Fruit fly (Drosophila melanogaster) whole organism, embryonic: ENCODE data around the gene asun.

Experiments used
- Bteb2 ChIP-seq: fragments of 200-800 bp; sonication (Bioruptor generic); optimal IDR thresholded peaks from 2 replicates; lab custom pipeline; 2016; ENCODE audit warnings: missing biosample characterization, missing genetic modification characterization
- CG10209 ChIP-seq: fragments of 200-800 bp; sonication (Bioruptor generic); optimal IDR thresholded peaks from 3 replicates; lab custom pipeline; 2017; ENCODE audit warnings: missing biosample characterization, mild to moderate bottlenecking, missing genetic modification characterization, missing genetic modification reagents
- CG10543 ChIP-seq: fragments of 200-800 bp; sonication (Bioruptor generic); optimal IDR thresholded peaks from 3 replicates; lab custom pipeline; 2017; ENCODE audit warnings: missing biosample characterization, mild to moderate bottlenecking, missing genetic modification characterization, moderate library complexity
- CG1233 ChIP-seq: fragments of 200-800 bp; sonication (Bioruptor generic); optimal IDR thresholded peaks from 4 replicates; lab custom pipeline; 2018; ENCODE audit warnings: missing biosample characterization, mild to moderate bottlenecking, missing genetic modification characterization
- CG14667 ChIP-seq: fragments of 200-800 bp; sonication (Bioruptor generic); IDR thresholded peaks from 2 replicates; pipeline ENCODE4 v1.3.6; 2022; ENCODE audit warnings: missing biosample characterization, missing genetic modification characterization
- CG15269 ChIP-seq: fragments of 200-800 bp; sonication (Bioruptor generic); optimal IDR thresholded peaks from 2 replicates; lab custom pipeline; 2018; ENCODE audit warnings: missing biosample characterization, mild to moderate bottlenecking, missing genetic modification characterization, moderate library complexity
- CG15479 ChIP-seq: fragments of 200-800 bp; sonication (Bioruptor generic); optimal IDR thresholded peaks from 3 replicates; lab custom pipeline; 2019; ENCODE audit warnings: missing biosample characterization, mild to moderate bottlenecking, missing genetic modification characterization, moderate library complexity
- CG1602 ChIP-seq: fragments of 200-800 bp; sonication (Bioruptor generic); optimal IDR thresholded peaks from 3 replicates; lab custom pipeline; 2016; ENCODE audit warnings: missing biosample characterization, missing genetic modification characterization
- CG17802 ChIP-seq: fragments of 200-800 bp; sonication (Bioruptor generic); optimal IDR thresholded peaks from 2 replicates; lab custom pipeline; 2018; ENCODE audit warnings: missing biosample characterization, mild to moderate bottlenecking, missing genetic modification characterization, moderate library complexity
- CG17829 ChIP-seq: fragments of 200-800 bp; optimal IDR thresholded peaks from 2 replicates; lab custom pipeline; 2019; ENCODE audit warnings: missing biosample characterization, mild to moderate bottlenecking, missing genetic modification characterization, moderate library complexity
- CG1832 ChIP-seq: fragments of 200-800 bp; sonication (Bioruptor generic); optimal IDR thresholded peaks from 2 replicates; lab custom pipeline; 2017; ENCODE audit warnings: missing biosample characterization, mild to moderate bottlenecking, missing genetic modification characterization, inconsistent platforms
- CG3163 ChIP-seq: fragments of 200-800 bp; sonication (Bioruptor generic); optimal IDR thresholded peaks from 3 replicates; lab custom pipeline; 2016; ENCODE audit warnings: missing biosample characterization, missing genetic modification characterization
- CG34376 ChIP-seq: fragments of 200-800 bp; sonication (Bioruptor generic); optimal IDR thresholded peaks from 2 replicates; lab custom pipeline; 2018; ENCODE audit warnings: missing biosample characterization, mild to moderate bottlenecking, missing genetic modification characterization
- CG3838 ChIP-seq: fragments of 200-800 bp; sonication (Bioruptor generic); optimal IDR thresholded peaks from 3 replicates; lab custom pipeline; 2016; ENCODE audit warnings: missing biosample characterization, missing genetic modification characterization
- CG4820 ChIP-seq: fragments of 200-800 bp; sonication (Bioruptor generic); optimal IDR thresholded peaks from 3 replicates; lab custom pipeline; 2016; ENCODE audit warnings: missing biosample characterization, missing genetic modification characterization
- CG6765 ChIP-seq: fragments of 200-800 bp; sonication (Bioruptor generic); optimal IDR thresholded peaks from 3 replicates; lab custom pipeline; 2017; ENCODE audit warnings: missing biosample characterization, mild to moderate bottlenecking, missing genetic modification characterization
- CG8089 ChIP-seq: fragments of 200-800 bp; sonication (Bioruptor generic); optimal IDR thresholded peaks from 3 replicates; lab custom pipeline; 2016; ENCODE audit warnings: missing biosample characterization, missing genetic modification characterization
- CG8478 ChIP-seq: fragments of >200 bp; optimal IDR thresholded peaks from 2 replicates; lab custom pipeline; 2018
- CG9437 ChIP-seq: fragments of 200-800 bp; sonication (Bioruptor generic); optimal IDR thresholded peaks from 2 replicates; lab custom pipeline; 2018; ENCODE audit warnings: missing biosample characterization, mild to moderate bottlenecking, missing genetic modification characterization
- CG9932 ChIP-seq: fragments of 200-800 bp; sonication (Bioruptor generic); IDR thresholded peaks from 2 replicates; pipeline ENCODE4 v1.3.6; 2022; ENCODE audit warnings: missing biosample characterization, missing genetic modification characterization
- Deaf1 ChIP-seq: fragments of 200-800 bp; optimal IDR thresholded peaks from 3 replicates; lab custom pipeline; 2019; ENCODE audit warnings: missing biosample characterization, mild to moderate bottlenecking, missing genetic modification characterization, moderate library complexity
- Gug ChIP-seq: fragments of 200-800 bp; sonication (Bioruptor generic); IDR thresholded peaks from 4 replicates; pipeline ENCODE4 v1.3.6; 2022; ENCODE audit warnings: missing biosample characterization, missing genetic modification characterization
- HLHmδ ChIP-seq: fragments of 200-800 bp; sonication (Bioruptor generic); optimal IDR thresholded peaks from 2 replicates; lab custom pipeline; 2018; ENCODE audit warnings: missing biosample characterization, mild to moderate bottlenecking, missing genetic modification characterization, moderate library complexity
- Kr ChIP-seq: fragments of 200-800 bp; sonication (Bioruptor generic); optimal IDR thresholded peaks from 2 replicates; lab custom pipeline; 2017; ENCODE audit warnings: missing biosample characterization, mild to moderate bottlenecking, missing genetic modification characterization
- MTF-1 ChIP-seq: fragments of 200-800 bp; sonication (Bioruptor generic); optimal IDR thresholded peaks from 2 replicates; lab custom pipeline; 2018; ENCODE audit warnings: missing biosample characterization, mild to moderate bottlenecking, missing genetic modification characterization, borderline replicate concordance
- Stat92E ChIP-seq, 3 experiments: fragments of >200 bp in 2 of 3; fragments of 200-800 bp in 1 of 3; sonication (Bioruptor generic) in 1 of 3; optimal IDR thresholded peaks; 2 replicates each; lab custom pipeline; 2017 to 2019; ENCODE audit warnings: missing biosample characterization in 3 of 3, missing genetic modification characterization in 3 of 3, mild to moderate bottlenecking in 1 of 3, moderate library complexity in 1 of 3
- abd-A ChIP-seq: fragments of 200-800 bp; sonication (Bioruptor generic); optimal IDR thresholded peaks from 3 replicates; lab custom pipeline; 2019; ENCODE audit warnings: missing biosample characterization, mild to moderate bottlenecking, missing genetic modification characterization, moderate library complexity
- aop ChIP-seq: fragments of 200-800 bp; sonication (Bioruptor generic); IDR thresholded peaks from 2 replicates; pipeline ENCODE4 v1.3.6; 2022; ENCODE audit warnings: missing biosample characterization, missing genetic modification characterization
- bowl ChIP-seq: fragments of 200-800 bp; sonication (Bioruptor generic); IDR thresholded peaks from 2 replicates; pipeline ENCODE4 v1.3.6; 2022; ENCODE audit warnings: missing biosample characterization, missing genetic modification characterization
- cad ChIP-seq: fragments of >200 bp; optimal IDR thresholded peaks from 2 replicates; lab custom pipeline; 2017; ENCODE audit warnings: missing biosample characterization, missing genetic modification characterization
- corto ChIP-seq: fragments of 200-800 bp; sonication (Bioruptor generic); optimal IDR thresholded peaks from 2 replicates; lab custom pipeline; 2016; ENCODE audit warnings: missing biosample characterization, mild to moderate bottlenecking, missing genetic modification characterization, moderate library complexity
- crp ChIP-seq, 2 experiments: fragments of 200-800 bp; sonication (Bioruptor generic); optimal IDR thresholded peaks; 2 replicates in 1 of 2; 3 replicates in 1 of 2; lab custom pipeline; 2017; ENCODE audit warnings: missing biosample characterization in 2 of 2, missing genetic modification characterization in 2 of 2, mild to moderate bottlenecking in 1 of 2, moderate library complexity in 1 of 2
- cwo ChIP-seq: fragments of 200-800 bp; sonication (Bioruptor generic); optimal IDR thresholded peaks from 3 replicates; lab custom pipeline; 2017; ENCODE audit warnings: missing biosample characterization, missing genetic modification characterization, mild to moderate bottlenecking, moderate library complexity, missing genetic modification reagents
- ems ChIP-seq: fragments of 200-800 bp; sonication (Bioruptor generic); optimal IDR thresholded peaks from 3 replicates; lab custom pipeline; 2016; ENCODE audit warnings: missing biosample characterization, missing genetic modification characterization
- ftz-f1 ChIP-seq: fragments of 200-800 bp; sonication (Bioruptor generic); optimal IDR thresholded peaks from 2 replicates; lab custom pipeline; 2016; ENCODE audit warnings: missing biosample characterization, missing genetic modification characterization
- gem ChIP-seq: fragments of 200-800 bp; sonication (Bioruptor generic); optimal IDR thresholded peaks from 2 replicates; lab custom pipeline; 2019; ENCODE audit warnings: missing biosample characterization, mild to moderate bottlenecking, missing genetic modification characterization, moderate library complexity
- gro ChIP-seq: fragments of 200-800 bp; sonication (Bioruptor generic); optimal IDR thresholded peaks from 2 replicates; lab custom pipeline; 2016; ENCODE audit warnings: missing biosample characterization, missing genetic modification characterization
- gsb-n ChIP-seq: fragments of 200-800 bp; sonication (Bioruptor generic); optimal IDR thresholded peaks from 3 replicates; lab custom pipeline; 2018; ENCODE audit warnings: missing biosample characterization, mild to moderate bottlenecking, missing genetic modification characterization
- gt ChIP-seq: fragments of 200-800 bp; sonication (Bioruptor generic); IDR thresholded peaks from 2 replicates; pipeline ENCODE4 v1.3.6; 2022; ENCODE audit warnings: missing biosample characterization, missing genetic modification characterization
- jumu ChIP-seq: fragments of 200-800 bp; sonication (Bioruptor generic); optimal IDR thresholded peaks from 3 replicates; lab custom pipeline; 2016; ENCODE audit warnings: missing biosample characterization, missing genetic modification characterization
- knrl ChIP-seq: fragments of 200-800 bp; sonication (Bioruptor generic); IDR thresholded peaks from 3 replicates; pipeline ENCODE4 v1.3.6; 2022; ENCODE audit warnings: missing biosample characterization, missing genetic modification characterization; ENCODE audit not compliant: partially characterized antibody
- nerfin-1 ChIP-seq: fragments of 200-800 bp; sonication (Bioruptor generic); optimal IDR thresholded peaks from 3 replicates; lab custom pipeline; 2019; ENCODE audit warnings: missing biosample characterization, mild to moderate bottlenecking, missing genetic modification characterization, moderate library complexity
- phol ChIP-seq: fragments of 200-800 bp; sonication (Bioruptor generic); optimal IDR thresholded peaks from 3 replicates; lab custom pipeline; 2018; ENCODE audit warnings: missing biosample characterization, mild to moderate bottlenecking, missing genetic modification characterization, moderate library complexity
- pzg ChIP-seq: fragments of 200-800 bp; sonication (Bioruptor generic); optimal IDR thresholded peaks from 3 replicates; lab custom pipeline; 2018; ENCODE audit warnings: missing biosample characterization, mild to moderate bottlenecking, missing genetic modification characterization, moderate library complexity
- schlank ChIP-seq: fragments of 200-800 bp; sonication (Bioruptor generic); optimal IDR thresholded peaks from 2 replicates; lab custom pipeline; 2018; ENCODE audit warnings: missing biosample characterization, mild to moderate bottlenecking, missing genetic modification characterization
- shn ChIP-seq: fragments of 200-800 bp; sonication (Bioruptor generic); optimal IDR thresholded peaks from 3 replicates; lab custom pipeline; 2016; ENCODE audit warnings: missing biosample characterization, missing genetic modification characterization
- trem ChIP-seq: fragments of 200-800 bp; optimal IDR thresholded peaks from 3 replicates; lab custom pipeline; 2019; ENCODE audit warnings: missing biosample characterization, mild to moderate bottlenecking, missing genetic modification characterization, moderate library complexity

Gene asun

dm6 chr3R:16249829-16250814 is 13.9 kb upstream of the asun start (continued):
- no peak for TF ChIP-seq CG8089
- TF ChIP-seq phol (tag; lab: Kevin White, UChicago), result peak; percentile 60
- peak; percentile 81 for TF ChIP-seq CG3163 (GFP tag; lab: Kevin White, UChicago)
- no peak for TF ChIP-seq CG17802 (tag; lab: Kevin White, UChicago)
- TF ChIP-seq MTF-1 (GFP tag; lab: Kevin White, UChicago), result peak; percentile 5
- TF ChIP-seq CG9932, result no peak
- peak in 1 of 2 experiments; percentile 6 for TF ChIP-seq crp (GFP tag; optimal IDR thresholded peaks at IDR 0.05; lab: Kevin White, UChicago)
- TF ChIP-seq CG1233 (GFP tag; lab: Kevin White, UChicago), result peak; percentile 28
- TF ChIP-seq gt (GFP tag; lab: Robert Waterston, UW), result no peak
- TF ChIP-seq trem (tag; lab: Kevin White, UChicago), result peak; percentile 72
- peak; percentile 61 for TF ChIP-seq CG15269
- TF ChIP-seq aop (GFP tag; lab: Robert Waterston, UW), result no peak
- no peak for TF ChIP-seq knrl (GFP tag; lab: Robert Waterston, UW)
- TF ChIP-seq bowl (GFP tag; lab: Robert Waterston, UW), result no peak
- TF ChIP-seq nerfin-1, result peak; percentile 40
- peak; percentile 23 for TF ChIP-seq gem (tag; lab: Kevin White, UChicago)
- TF ChIP-seq schlank (tag; lab: Kevin White, UChicago), result peak; percentile 27
- TF ChIP-seq CG9437 (GFP tag; lab: Kevin White, UChicago), result peak; percentile 45
- TF ChIP-seq gro (GFP tag; lab: Kevin White, UChicago), result peak; percentile 22
- peak; percentile 86 for TF ChIP-seq ftz-f1 (GFP tag; lab: Kevin White, UChicago)
- peak; percentile 40 for TF ChIP-seq cad (GFP tag; lab: Kevin White, UChicago)
- TF ChIP-seq ems (GFP tag; lab: Kevin White, UChicago), result peak; percentile 22
- TF ChIP-seq HLHmδ (GFP tag; lab: Kevin White, UChicago), result peak; percentile 47
- peak; percentile 52 for TF ChIP-seq CG34376
- TF ChIP-seq Deaf1 (tag; lab: Kevin White, UChicago), result peak; percentile 100
- TF ChIP-seq CG10209 (GFP tag; lab: Kevin White, UChicago), result no peak
- TF ChIP-seq CG3838, result peak; percentile 33
- TF ChIP-seq shn (GFP tag; lab: Kevin White, UChicago), result peak; percentile 34
- TF ChIP-seq CG1832, result peak; percentile 66
- TF ChIP-seq pzg (GFP tag; lab: Kevin White, UChicago), result peak; percentile 41
- TF ChIP-seq jumu (GFP tag; lab: Kevin White, UChicago), result peak; percentile 2
- TF ChIP-seq Gug (GFP tag; lab: Robert Waterston, UW), result peak; percentile 47; the same call in 3 of the 4 replicates
- TF ChIP-seq CG15479, result peak; percentile 100
- TF ChIP-seq CG17829 (tag; lab: Kevin White, UChicago), result peak; percentile 52
- TF ChIP-seq CG10543 (GFP tag; lab: Kevin White, UChicago), result peak; percentile 99
- TF ChIP-seq CG1602 (GFP tag; lab: Kevin White, UChicago), result no peak
- TF ChIP-seq CG6765 (GFP tag; lab: Kevin White, UChicago), result peak; percentile 66
- TF ChIP-seq CG8478, result peak; percentile 76
- peak; percentile 9 for TF ChIP-seq Bteb2 (GFP tag; lab: Kevin White, UChicago)
- TF ChIP-seq cwo, result peak; percentile 68
- peak; percentile 99 for TF ChIP-seq abd-A (tag; lab: Kevin White, UChicago)
- TF ChIP-seq Stat92E (GFP tag; optimal IDR thresholded peaks at IDR 0.05; lab: Kevin White, UChicago), result peak in 1 of 3 experiments; percentile 60
- peak; percentile 76 for TF ChIP-seq corto (GFP tag; lab: Kevin White, UChicago)
- TF ChIP-seq gsb-n (tag; lab: Kevin White, UChicago), result no peak
- TF ChIP-seq CG4820 (GFP tag; lab: Kevin White, UChicago), result peak; percentile 45
- no peak for TF ChIP-seq CG14667 (GFP tag; lab: Robert Waterston, UW)
- TF ChIP-seq Kr (GFP tag; lab: Kevin White, UChicago), result peak; percentile 68
